Worm (Caenorhabditis elegans): ENCODE data around the gene ZK666.14.

DNA sequence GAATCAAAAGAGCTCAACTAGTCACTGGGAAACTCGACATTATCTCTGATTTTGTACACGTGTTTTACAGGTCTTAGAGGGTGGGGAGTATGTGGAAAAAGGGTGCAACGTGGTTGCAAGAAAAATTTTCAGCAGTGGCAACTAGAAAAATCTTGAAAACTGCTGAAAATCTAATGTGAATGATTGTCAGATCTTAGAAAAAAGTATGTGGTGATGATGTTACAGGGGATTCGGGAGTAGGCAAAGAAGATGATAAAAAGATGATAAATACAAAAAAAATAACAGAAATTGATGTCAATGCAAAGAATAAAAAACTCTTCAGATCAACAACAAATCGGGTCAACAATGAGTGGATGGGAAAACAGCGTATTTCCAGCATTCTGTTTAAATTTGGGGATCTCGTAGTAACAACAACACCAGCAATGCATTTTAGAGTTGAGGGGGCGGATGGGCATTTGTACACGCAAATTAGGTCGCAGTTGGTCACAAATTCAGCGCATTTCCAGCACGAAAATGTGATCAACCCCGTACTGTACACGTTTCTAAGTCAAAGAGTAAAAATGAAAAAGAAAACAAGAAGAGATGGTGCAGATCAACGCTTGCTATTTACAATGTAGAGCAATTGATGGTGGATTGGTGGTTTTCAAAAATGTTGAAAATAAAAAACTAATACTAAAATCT, 49.0 kb downstream of the ZK666.14 start:
- TF ChIP-seq ceh-39 (tag; optimal IDR thresholded peaks at IDR 0.05) (no peak), mab-5 (tag; optimal IDR thresholded peaks at IDR 0.05) (no peak), ztf-11 (tag; optimal IDR thresholded peaks at IDR 0.05) (no peak), nhr-12 (tag; optimal IDR thresholded peaks at IDR 0.05) (no peak), M03D4.4 (tag; optimal IDR thresholded peaks at IDR 0.05) (no peak), lin-32 (GFP tag; optimal IDR thresholded peaks at IDR 0.05) (no peak), sptf-1 (tag; optimal IDR thresholded peaks at IDR 0.05) (no peak), elt-1 (tag; optimal IDR thresholded peaks at IDR 0.05; ENCODE audit: borderline replicate concordance, insufficient read depth) (no peak), nhr-28 (tag; optimal IDR thresholded peaks at IDR 0.05) (no peak), pha-4 (tag; optimal IDR thresholded peaks at IDR 0.05) (no peak), lin-13 (tag; optimal IDR thresholded peaks at IDR 0.05) (no peak), mep-1 (tag; optimal IDR thresholded peaks at IDR 0.05) (no peak)
